Fruit fly (Drosophila melanogaster) whole organism, adult: ENCODE results near the gene Ddrgk1.

Experiments
- CG5204 ChIP-seq: fragments of 200-800 bp; sonication (Bioruptor generic); optimal IDR thresholded peaks from 2 replicates; lab custom pipeline; 2016; ENCODE audit warnings: missing biosample characterization, missing genetic modification characterization
- CG7045 ChIP-seq: fragments of 200-800 bp; sonication (Bioruptor generic); optimal IDR thresholded peaks from 2 replicates; lab custom pipeline; 2017; ENCODE audit warnings: missing biosample characterization, mild to moderate bottlenecking, missing genetic modification characterization

- no peak for TF ChIP-seq CG5204
- TF ChIP-seq CG7045 (GFP tag; lab: Kevin White, UChicago): peak; percentile 18
These were observed 8.7 kb downstream of the Ddrgk1 start, which contains the start of the genes CG3337 and Nelf-A for dm6 chr3R:21223453-21224057.
